Worm (Caenorhabditis elegans): ENCODE results near the gene F54H12.8.

DNA sequence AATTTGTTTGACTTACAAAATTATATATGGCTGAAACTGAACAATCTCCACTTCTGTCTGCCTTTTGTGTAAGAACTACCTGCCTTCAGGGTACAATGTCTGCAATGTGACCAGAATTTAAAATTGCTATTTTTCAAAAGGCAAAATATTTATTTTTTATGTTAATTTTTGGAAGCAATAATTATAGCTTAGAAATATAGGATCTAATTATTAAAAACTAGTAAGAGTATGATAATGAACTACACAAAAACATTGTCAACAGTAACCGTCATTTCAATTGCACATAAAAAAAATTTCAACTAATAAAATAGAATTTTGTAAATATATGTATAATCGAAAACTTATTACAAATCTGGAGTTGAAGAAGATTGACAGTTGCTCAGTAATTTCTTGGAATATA is 12.1 kb downstream of the F54H12.8 start, which contains the start of gene C29E4.9:
- TF ChIP-seq ceh-13 (GFP tag; optimal IDR thresholded peaks at IDR 0.05), result no peak
- no peak for TF ChIP-seq B0310.2 (tag; optimal IDR thresholded peaks at IDR 0.05)
- no peak for TF ChIP-seq ama-1 (optimal IDR thresholded peaks at IDR 0.05)
- TF ChIP-seq tbx-11 (GFP tag; IDR thresholded peaks at IDR 0.05), result no peak
- TF ChIP-seq aly-1 (tag; optimal IDR thresholded peaks at IDR 0.05), result no peak

Data from whole organism, early embryonic.